Worm (Caenorhabditis elegans): ENCODE results near the gene arl-6.

DNA sequence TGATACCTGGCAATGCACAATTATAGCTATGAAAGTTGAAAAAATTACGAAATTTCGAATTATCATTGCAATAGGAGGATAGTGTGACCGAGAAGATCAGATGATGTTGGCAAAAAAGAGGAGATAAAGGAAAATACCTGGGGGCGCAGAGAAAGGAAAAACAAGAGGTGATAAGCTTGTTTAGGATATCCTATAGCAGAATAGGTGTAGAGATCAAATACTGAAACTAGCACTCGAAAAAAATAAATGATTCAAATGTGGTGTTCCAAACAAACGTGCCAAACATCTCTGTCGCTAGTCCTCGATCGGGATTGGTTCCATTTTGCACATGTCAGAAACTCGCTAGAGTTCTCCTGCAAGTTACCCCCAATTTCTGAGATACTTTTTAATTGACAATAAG, 14.8 kb upstream of the arl-6 start, which contains the start of gene F26A1.9:
- TF ChIP-seq bed-1 (GFP tag; IDR thresholded peaks at IDR 0.05) (no peak), snpc-4 (GFP tag; optimal IDR thresholded peaks at IDR 0.05) (no peak), snpc-4 (tag; optimal IDR thresholded peaks at IDR 0.05) (no peak), die-1 (tag; optimal IDR thresholded peaks at IDR 0.05) (no peak), Y53G8AR.9 (GFP tag; conservative IDR thresholded peaks at IDR 0.05) (no peak), lin-35 (GFP tag; optimal IDR thresholded peaks at IDR 0.05) (no peak), ama-1 (optimal IDR thresholded peaks at IDR 0.05) (no peak), ama-1 (GFP tag; optimal IDR thresholded peaks at IDR 0.05) (no peak), D2030.7 (GFP tag; IDR thresholded peaks at IDR 0.05) (no peak), K12H6.12 (tag; optimal IDR thresholded peaks at IDR 0.05) (no peak), cebp-1 (GFP tag; IDR thresholded peaks at IDR 0.05) (no peak), cebp-1 (tag; optimal IDR thresholded peaks at IDR 0.05) (no peak), Y53F4B.3 (GFP tag; IDR thresholded peaks at IDR 0.05) (no peak), Y56A3A.18 (GFP tag; IDR thresholded peaks at IDR 0.05) (no peak)

Measured in whole organism, young adult.